Worm (Caenorhabditis elegans) whole organism, L1 larva: ENCODE data around the gene npr-20.

Experiments
- aly-2 ChIP-seq: fragments of 150-350 bp; optimal IDR thresholded peaks from 2 replicates; lab custom pipeline; 2014; ENCODE audit warnings: missing biosample characterization, missing genetic modification characterization
- blmp-1 ChIP-seq: fragments of 150-350 bp; optimal IDR thresholded peaks from 2 replicates; lab custom pipeline; 2014; ENCODE audit warnings: missing biosample characterization, missing genetic modification characterization
- ceh-82 ChIP-seq, 3 experiments: fragments of 150-350 bp in 1 of 3; sonication (generic microtip) in 2 of 3; optimal IDR thresholded peaks; 2 replicates each; lab custom pipeline; 2014 to 2017; ENCODE audit warnings: missing biosample characterization in 3 of 3, missing genetic modification characterization in 3 of 3
- dpl-1 ChIP-seq, 3 experiments: fragments of 150-350 bp in 2 of 3; sonication (generic microtip) in 1 of 3; optimal IDR thresholded peaks; 2 replicates each; lab custom pipeline; 2014 to 2017; ENCODE audit warnings: missing biosample characterization in 3 of 3, missing genetic modification characterization in 3 of 3, missing genetic modification reagents in 3 of 3
- lin-15B ChIP-seq: fragments of 150-350 bp; sonication (generic microtip); optimal IDR thresholded peaks from 3 replicates; lab custom pipeline; 2014; ENCODE audit warnings: missing biosample characterization, missing genetic modification characterization
- lin-39 ChIP-seq: fragments of 150-350 bp; optimal IDR thresholded peaks from 2 replicates; lab custom pipeline; 2014; ENCODE audit warnings: missing biosample characterization, missing genetic modification reagents, missing genetic modification characterization
- nhr-77 ChIP-seq: fragments of 150-350 bp; optimal IDR thresholded peaks from 2 replicates; lab custom pipeline; 2014; ENCODE audit warnings: missing biosample characterization, missing genetic modification characterization
- rnt-1 ChIP-seq: sonication (generic microtip); optimal IDR thresholded peaks from 2 replicates; lab custom pipeline; 2016; ENCODE audit warnings: mild to moderate bottlenecking, missing genetic modification characterization, moderate library complexity, missing compliant biosample characterization
- sptf-1 ChIP-seq: fragments of 150-350 bp; optimal IDR thresholded peaks from 2 replicates; lab custom pipeline; 2014; ENCODE audit warnings: missing biosample characterization, missing genetic modification characterization
- unc-62 ChIP-seq: fragments of 150-350 bp; optimal IDR thresholded peaks from 2 replicates; lab custom pipeline; 2014; ENCODE audit warnings: missing biosample characterization, missing genetic modification reagents, missing genetic modification characterization
- zag-1 ChIP-seq: fragments of 150-350 bp; optimal IDR thresholded peaks from 2 replicates; lab custom pipeline; 2014; ENCODE audit warnings: missing biosample characterization, missing genetic modification characterization

DNA sequence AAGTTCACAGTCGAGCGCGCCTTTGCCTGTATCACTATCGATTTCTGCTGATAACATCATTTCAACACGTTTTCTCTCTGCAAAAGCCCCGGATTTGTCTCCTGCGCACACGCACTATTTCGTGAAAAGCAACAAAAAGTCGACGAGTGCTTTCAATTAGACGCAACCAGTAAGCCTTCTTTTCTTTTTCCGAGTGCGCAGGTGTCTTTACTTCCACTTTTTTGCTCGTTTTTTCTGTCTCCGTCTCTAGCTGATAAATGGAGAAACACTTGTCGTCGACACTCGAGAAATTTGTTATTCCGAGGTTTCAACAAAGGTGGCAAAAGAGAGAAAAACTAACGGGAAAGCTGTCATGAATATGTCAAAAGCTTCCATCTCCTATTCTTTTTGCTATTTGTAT lies 26.6 kb upstream of the npr-20 start:
- no peak for TF ChIP-seq lin-39 (tag; lab: Kevin White, UChicago)
- TF ChIP-seq unc-62 (GFP tag; lab: Kevin White, UChicago): no peak
- no peak for TF ChIP-seq blmp-1 (tag; lab: Kevin White, UChicago)
- no peak for TF ChIP-seq zag-1 (tag; lab: Kevin White, UChicago)
- TF ChIP-seq dpl-1 (GFP tag; optimal IDR thresholded peaks at IDR 0.05; lab: Kevin White, UChicago): no peak
- peak; percentile 33 for TF ChIP-seq nhr-77
- no peak for TF ChIP-seq aly-2 (tag; lab: Kevin White, UChicago)
- no peak for TF ChIP-seq sptf-1 (tag; lab: Kevin White, UChicago)
- TF ChIP-seq ceh-82 (tag; optimal IDR thresholded peaks at IDR 0.05; lab: Kevin White, UChicago): no peak
- TF ChIP-seq lin-15B (tag; lab: Kevin White, UChicago): no peak
- TF ChIP-seq rnt-1 (tag; lab: Kevin White, UChicago): no peak
